Worm (Caenorhabditis elegans) whole organism, L1 larva: ENCODE data around the gene F40G9.14.

Source experiments
- lin-15B ChIP-seq: fragments of 150-350 bp; sonication (generic microtip); optimal IDR thresholded peaks from 3 replicates; lab custom pipeline; 2014; ENCODE audit warnings: missing biosample characterization, missing genetic modification characterization
- unc-30 ChIP-seq: sonication (generic microtip); optimal IDR thresholded peaks from 2 replicates; lab custom pipeline; 2017; ENCODE audit warnings: missing biosample characterization, missing genetic modification characterization

- TF ChIP-seq unc-30 (no peak), lin-15B (tag; lab: Kevin White, UChicago) (no peak)
Observed at ce11 chrIII:130650-131049, 47.0 kb downstream of the F40G9.14 start, which contains the start of the genes nhr-280 and C29F9.2.
